Worm (Caenorhabditis elegans) whole organism, L4 larva: Measurements from ENCODE around the gene F20H11.4.

Source experiments
- F44E2.7 ChIP-seq: fragments of 200-800 bp; sonication (Bioruptor generic); IDR thresholded peaks from 2 replicates; pipeline ENCODE4 v2.1.2; 2022; ENCODE audit warnings: missing genetic modification characterization, missing compliant biosample characterization
- Y48G9A.11 ChIP-seq: fragments of 200-800 bp; sonication (Bioruptor generic); IDR thresholded peaks from 2 replicates; pipeline ENCODE4 v1.3.6; 2022; ENCODE audit warnings: missing genetic modification reagents, missing genetic modification characterization, missing compliant biosample characterization
- Y5F2A.4 ChIP-seq: fragments of 200-800 bp; sonication (Bioruptor generic); optimal IDR thresholded peaks from 2 replicates; lab custom pipeline; 2018; ENCODE audit warnings: mild to moderate bottlenecking, missing genetic modification characterization, missing compliant biosample characterization
- Y75B8A.6 ChIP-seq: fragments of 200-800 bp; sonication (Bioruptor generic); IDR thresholded peaks from 2 replicates; pipeline ENCODE4 v1.3.6; 2022; ENCODE audit warnings: missing genetic modification reagents, missing genetic modification characterization, missing compliant biosample characterization
- ZK337.2 ChIP-seq: fragments of 200-800 bp; sonication (Bioruptor generic); IDR thresholded peaks from 2 replicates; pipeline ENCODE4 v1.3.6; 2022; ENCODE audit warnings: missing genetic modification reagents, missing genetic modification characterization, missing compliant biosample characterization
- ama-1 ChIP-seq: fragments of 150-350 bp; optimal IDR thresholded peaks from 2 replicates; lab custom pipeline; 2014; ENCODE audit warnings: inconsistent platforms, mixed read lengths
- ceh-32 ChIP-seq: sonication (generic microtip); optimal IDR thresholded peaks from 2 replicates; lab custom pipeline; 2016; ENCODE audit warnings: mild to moderate bottlenecking, missing genetic modification characterization, missing compliant biosample characterization; ENCODE audit not compliant: poor library complexity
- ceh-62 ChIP-seq: sonication (generic microtip); optimal IDR thresholded peaks from 2 replicates; lab custom pipeline; 2017; ENCODE audit warnings: missing biosample characterization, missing genetic modification characterization
- cey-2 ChIP-seq: sonication (generic microtip); optimal IDR thresholded peaks from 3 replicates; lab custom pipeline; 2017; ENCODE audit warnings: missing genetic modification characterization, mild to moderate bottlenecking, missing compliant biosample characterization, antibody characterized with exemption, borderline replicate concordance; ENCODE audit not compliant: insufficient read depth
- ctbp-1 ChIP-seq: fragments of 200-800 bp; sonication (Bioruptor generic); IDR thresholded peaks from 2 replicates; pipeline ENCODE4 v1.3.6; 2022; ENCODE audit warnings: missing genetic modification reagents, missing genetic modification characterization, missing compliant biosample characterization
- dmd-6 ChIP-seq: fragments of 200-800 bp; sonication (Bioruptor generic); IDR thresholded peaks from 2 replicates; pipeline ENCODE4 v1.3.6; 2022; ENCODE audit warnings: missing genetic modification reagents, missing genetic modification characterization, missing compliant biosample characterization
- dmd-9 ChIP-seq: fragments of 200-800 bp; sonication (Bioruptor generic); IDR thresholded peaks from 2 replicates; pipeline ENCODE4 v1.3.6; 2022; ENCODE audit warnings: missing genetic modification reagents, missing genetic modification characterization, missing compliant biosample characterization
- dve-1 ChIP-seq: sonication (generic microtip); optimal IDR thresholded peaks from 2 replicates; lab custom pipeline; 2017; ENCODE audit warnings: antibody characterized with exemption, mild to moderate bottlenecking, missing genetic modification characterization, missing compliant biosample characterization; ENCODE audit not compliant: insufficient read depth
- fkh-10 ChIP-seq: fragments of 150-350 bp; optimal IDR thresholded peaks from 2 replicates; lab custom pipeline; 2014; ENCODE audit warnings: missing biosample characterization, missing genetic modification reagents, missing genetic modification characterization
- hif-1 ChIP-seq, 2 experiments: sonication (generic microtip); optimal IDR thresholded peaks; 2 replicates each; lab custom pipeline; 2016 to 2017; ENCODE audit warnings: missing compliant biosample characterization in 2 of 2, missing genetic modification characterization in 2 of 2, missing genetic modification reagents in 2 of 2, missing genotype in 2 of 2, mild to moderate bottlenecking in 1 of 2
- lin-13 ChIP-seq: fragments of 150-350 bp; optimal IDR thresholded peaks from 2 replicates; lab custom pipeline; 2014; ENCODE audit warnings: missing biosample characterization, missing genetic modification reagents, missing genetic modification characterization
- lin-15B ChIP-seq: fragments of 150-350 bp; sonication (generic microtip); optimal IDR thresholded peaks from 3 replicates; lab custom pipeline; 2014; ENCODE audit warnings: missing biosample characterization, missing genetic modification characterization
- lin-38 ChIP-seq: fragments of 200-800 bp; sonication (Bioruptor generic); IDR thresholded peaks from 2 replicates; pipeline ENCODE4 v1.3.6; 2022; ENCODE audit warnings: missing genetic modification reagents, missing genetic modification characterization, missing compliant biosample characterization
- lsy-2 ChIP-seq, 2 experiments: fragments of 150-350 bp in 1 of 2; sonication (generic microtip) in 1 of 2; optimal IDR thresholded peaks; 2 replicates each; lab custom pipeline; 2014 to 2017; ENCODE audit warnings: missing biosample characterization in 2 of 2, missing genetic modification characterization in 2 of 2
- madf-9 ChIP-seq: fragments of 200-800 bp; sonication (Bioruptor generic); conservative IDR thresholded peaks from 2 replicates; pipeline ENCODE4 v1.3.6; 2022; ENCODE audit warnings: missing genetic modification reagents, missing genetic modification characterization, missing compliant biosample characterization
- mep-1 ChIP-seq: fragments of 150-350 bp; sonication (generic microtip); optimal IDR thresholded peaks from 3 replicates; lab custom pipeline; 2014; ENCODE audit warnings: missing biosample characterization, missing genetic modification characterization
- mes-2 ChIP-seq: sonication (generic microtip); optimal IDR thresholded peaks from 2 replicates; lab custom pipeline; 2016; ENCODE audit warnings: missing genotype, mild to moderate bottlenecking, missing genetic modification characterization, missing compliant biosample characterization; ENCODE audit not compliant: poor library complexity, severe bottlenecking
- mxl-3 ChIP-seq: fragments of 200-800 bp; sonication (Bioruptor generic); optimal IDR thresholded peaks from 2 replicates; lab custom pipeline; 2018; ENCODE audit warnings: mild to moderate bottlenecking, missing genetic modification characterization, missing compliant biosample characterization
- nhr-11 ChIP-seq: fragments of 150-350 bp; optimal IDR thresholded peaks from 2 replicates; lab custom pipeline; 2014; ENCODE audit warnings: missing biosample characterization, missing genetic modification characterization
- nhr-28 ChIP-seq: fragments of 150-350 bp; optimal IDR thresholded peaks from 2 replicates; lab custom pipeline; 2014; ENCODE audit warnings: missing biosample characterization, missing genetic modification characterization
- nhr-42 ChIP-seq: fragments of 200-800 bp; sonication (Bioruptor generic); IDR thresholded peaks from 2 replicates; pipeline ENCODE4 v1.3.6; 2022; ENCODE audit warnings: missing genetic modification characterization, missing compliant biosample characterization
- nhr-6 ChIP-seq: fragments of 150-350 bp; optimal IDR thresholded peaks from 2 replicates; lab custom pipeline; 2014; ENCODE audit warnings: missing biosample characterization, missing genetic modification characterization
- nhr-76 ChIP-seq: fragments of 150-350 bp; optimal IDR thresholded peaks from 2 replicates; lab custom pipeline; 2014; ENCODE audit warnings: missing biosample characterization, missing genetic modification characterization
- sdz-12 ChIP-seq: fragments of 200-800 bp; sonication (Bioruptor generic); optimal IDR thresholded peaks from 2 replicates; lab custom pipeline; 2018; ENCODE audit warnings: mild to moderate bottlenecking, missing genetic modification characterization, missing compliant biosample characterization
- set-16 ChIP-seq: fragments of 200-800 bp; sonication (Bioruptor generic); IDR thresholded peaks from 2 replicates; pipeline ENCODE4 v1.3.6; 2022; ENCODE audit warnings: missing genetic modification reagents, missing genetic modification characterization, missing compliant biosample characterization
- skn-1 ChIP-seq: fragments of 150-350 bp; optimal IDR thresholded peaks from 2 replicates; lab custom pipeline; 2014; ENCODE audit warnings: missing biosample characterization, missing genetic modification characterization
- snpc-1.2 ChIP-seq: fragments of 200-800 bp; sonication (Bioruptor generic); IDR thresholded peaks from 2 replicates; pipeline ENCODE4 v1.3.6; 2022; ENCODE audit warnings: missing genetic modification reagents, missing genetic modification characterization, missing compliant biosample characterization
- unc-62 ChIP-seq, 3 experiments: fragments of 150-350 bp in 1 of 3; sonication (generic microtip); optimal IDR thresholded peaks in 2 of 3; peaks in 1 of 3; 1 replicate in 1 of 3; 2 replicates in 2 of 3; lab custom pipeline; 2014 to 2017; ENCODE audit warnings: missing biosample characterization in 3 of 3, missing genetic modification characterization in 3 of 3, missing genetic modification reagents in 3 of 3, missing genotype in 1 of 3
- zip-11 ChIP-seq: fragments of 200-800 bp; sonication (Bioruptor generic); IDR thresholded peaks from 2 replicates; pipeline ENCODE4 v1.3.6; 2022; ENCODE audit warnings: missing genetic modification characterization, missing compliant biosample characterization
- ztf-7 ChIP-seq: fragments of 150-350 bp; optimal IDR thresholded peaks from 2 replicates; lab custom pipeline; 2014; ENCODE audit warnings: missing biosample characterization, missing genetic modification characterization

The F20H11.4 gene

DNA sequence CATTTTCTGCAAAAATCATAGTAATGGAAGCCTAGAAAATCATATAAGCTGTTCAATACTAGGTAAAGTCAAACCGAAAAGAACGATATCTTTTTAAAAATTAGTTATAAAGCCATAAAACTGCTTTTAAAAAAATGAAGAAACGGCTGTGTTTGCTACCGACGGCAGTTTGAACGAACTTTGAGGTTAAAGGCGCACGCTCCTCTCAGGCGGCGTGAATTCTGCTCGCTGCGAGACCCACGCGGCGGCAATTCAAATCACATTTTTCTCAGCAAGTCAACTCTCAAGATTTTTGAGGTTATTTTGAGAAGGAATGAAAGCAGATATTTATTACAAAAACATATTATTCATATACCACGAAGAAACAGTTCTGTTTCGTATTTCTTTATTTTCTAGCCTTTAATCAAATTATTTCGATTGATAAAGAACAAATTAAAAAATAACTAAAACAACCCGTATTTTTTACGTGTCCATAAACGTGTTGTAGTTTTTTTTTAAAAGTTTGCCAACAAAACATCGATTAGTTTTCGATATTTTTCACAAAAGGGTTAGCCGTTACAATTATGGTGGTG lies at the start of gene F20H11.4, which contains the start of gene mdh-2 (continued):
- peak; percentile 18 for TF ChIP-seq mxl-3 (GFP tag; lab: Kevin White, UChicago)
- TF ChIP-seq lin-15B (tag; lab: Kevin White, UChicago) = no peak

DNA sequence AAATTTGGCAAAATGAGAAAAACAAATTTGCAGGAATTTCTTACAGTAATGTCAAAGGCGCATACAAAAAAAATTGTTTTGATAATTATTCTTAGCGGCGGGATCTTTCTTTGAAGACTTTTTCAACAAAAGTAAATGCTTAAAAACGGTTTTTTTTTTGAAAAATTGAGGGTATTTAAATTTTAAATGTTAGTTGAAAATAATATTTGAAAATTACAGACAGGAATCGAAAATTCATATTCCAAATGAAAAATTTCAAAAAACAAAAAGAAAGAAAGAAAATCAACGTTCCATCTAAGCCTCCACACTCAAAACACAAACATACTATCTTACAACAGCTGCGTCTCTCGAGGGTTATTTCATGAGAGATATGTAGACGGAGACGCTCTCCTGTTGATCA lies 31.3 kb upstream of the F20H11.4 start:
- TF ChIP-seq unc-62 (GFP tag; optimal IDR thresholded peaks at IDR 0.05 in 1 of 2; lab: Kevin White, UChicago) (peak in 1 of 2 experiments; percentile 55), unc-62 (tag; optimal IDR thresholded peaks at IDR 0.05; lab: Kevin White, UChicago) (no peak), hif-1 (tag; optimal IDR thresholded peaks at IDR 0.05; lab: Kevin White, UChicago) (no peak), dmd-9 (GFP tag; lab: Robert Waterston, UW) (no peak), Y75B8A.6 (GFP tag; lab: Robert Waterston, UW) (no peak)

DNA sequence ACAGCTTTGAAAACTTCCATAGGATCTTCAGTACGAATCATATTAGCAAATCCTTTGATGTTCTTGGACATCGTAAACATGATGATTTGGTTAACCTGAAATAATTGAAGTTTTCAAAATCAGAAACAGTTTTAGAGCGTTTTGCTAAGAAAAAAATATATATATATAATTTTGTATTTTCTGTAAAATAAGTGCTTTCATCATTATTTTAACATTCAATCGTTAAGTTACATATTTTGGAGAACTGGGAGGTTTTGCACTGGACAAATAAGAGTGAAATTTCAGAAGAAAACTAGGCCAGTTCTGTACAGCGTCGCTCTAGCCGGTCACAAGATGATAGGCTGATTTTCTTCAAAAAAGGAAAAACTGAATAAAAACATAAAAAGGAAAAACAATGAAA lies 29.9 kb upstream of the F20H11.4 start, which contains the start of gene F27B3.6:
TSS of gene F27B3.6 (minus strand) at position 101 of the 400 bp plus-strand sequence.
- TF ChIP-seq ctbp-1 (GFP tag; lab: Robert Waterston, UW) (no peak), F44E2.7 (GFP tag; lab: Robert Waterston, UW) (no peak), set-16 (GFP tag; lab: Robert Waterston, UW) (no peak), nhr-11 (no peak)
- TF ChIP-seq, all 104 proteins: peak for 0

DNA sequence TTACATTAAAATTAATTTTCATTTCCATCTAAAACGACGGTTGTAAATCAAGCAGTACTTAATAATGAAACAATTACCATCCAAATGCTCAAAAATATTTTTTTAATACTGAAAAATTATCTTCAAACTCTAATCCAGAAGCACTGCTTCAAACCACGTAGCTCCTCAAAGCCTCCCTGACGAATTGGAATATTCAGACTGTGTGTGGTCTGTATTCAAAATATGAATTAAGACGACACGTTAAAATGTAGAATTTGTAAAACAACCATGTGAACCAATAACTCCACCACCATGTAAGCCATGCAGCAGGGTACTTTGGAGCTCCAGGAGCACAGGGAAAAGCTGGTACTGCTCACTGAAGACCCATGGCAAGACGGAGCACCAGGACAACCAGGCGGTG lies 29.0 kb upstream of the F20H11.4 start, which contains the start of gene F27B3.8:
TSS of gene F27B3.8 (plus strand) at position 301 of the 400 bp plus-strand sequence.
- TF ChIP-seq Y48G9A.11 (GFP tag; lab: Robert Waterston, UW) = no peak
- no peak for TF ChIP-seq nhr-28 (tag; lab: Kevin White, UChicago)
- no peak for TF ChIP-seq dmd-6 (GFP tag; lab: Robert Waterston, UW)
- no peak for TF ChIP-seq cey-2
- no peak for TF ChIP-seq Y5F2A.4
- no peak for TF ChIP-seq mes-2 (tag; lab: Kevin White, UChicago)
- no peak for TF ChIP-seq madf-9
- TF ChIP-seq nhr-42 (GFP tag; lab: Robert Waterston, UW) = no peak
- TF ChIP-seq ama-1 = no peak
- TF ChIP-seq ceh-62 = no peak
- no peak for TF ChIP-seq dve-1 (tag; lab: Kevin White, UChicago)
- no peak for TF ChIP-seq F44E2.7 (GFP tag; lab: Robert Waterston, UW)
- no peak for TF ChIP-seq lin-38
- TF ChIP-seq nhr-6 = no peak
- TF ChIP-seq nhr-76 (tag; lab: Kevin White, UChicago) = no peak
- TF ChIP-seq mep-1 = no peak
- TF ChIP-seq sdz-12 (GFP tag; lab: Kevin White, UChicago) = no peak
- TF ChIP-seq ZK337.2 (GFP tag; lab: Robert Waterston, UW) = no peak
- TF ChIP-seq ceh-32 = no peak
- TF ChIP-seq, all 104 proteins: peak for 0

DNA sequence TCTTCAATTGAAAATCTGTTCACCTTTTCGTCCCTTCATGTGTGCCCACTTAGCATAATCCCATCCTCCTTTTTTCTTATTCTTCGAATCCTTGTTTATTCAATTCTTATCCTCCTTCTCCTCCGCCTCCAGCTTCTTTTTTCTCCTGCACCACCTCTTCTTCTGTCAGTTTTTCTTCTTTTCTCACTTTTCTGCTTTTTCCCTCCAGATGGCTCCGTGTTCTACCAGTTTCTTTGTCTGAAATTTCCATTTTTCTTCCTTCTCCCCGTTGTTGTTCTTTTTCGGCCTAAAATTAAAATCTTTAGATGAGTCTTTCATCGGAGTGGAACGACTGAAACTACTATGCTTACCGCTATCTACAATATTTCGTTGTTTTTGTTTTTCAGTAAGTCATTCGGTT lies 26.8 kb upstream of the F20H11.4 start, which contains the start of gene acr-21:
TSS of gene acr-21 (plus strand) at position 301 of the 400 bp plus-strand sequence.
- TF ChIP-seq ama-1 = no peak
- TF ChIP-seq fkh-10 (GFP tag; lab: Kevin White, UChicago) = peak; percentile 3

DNA sequence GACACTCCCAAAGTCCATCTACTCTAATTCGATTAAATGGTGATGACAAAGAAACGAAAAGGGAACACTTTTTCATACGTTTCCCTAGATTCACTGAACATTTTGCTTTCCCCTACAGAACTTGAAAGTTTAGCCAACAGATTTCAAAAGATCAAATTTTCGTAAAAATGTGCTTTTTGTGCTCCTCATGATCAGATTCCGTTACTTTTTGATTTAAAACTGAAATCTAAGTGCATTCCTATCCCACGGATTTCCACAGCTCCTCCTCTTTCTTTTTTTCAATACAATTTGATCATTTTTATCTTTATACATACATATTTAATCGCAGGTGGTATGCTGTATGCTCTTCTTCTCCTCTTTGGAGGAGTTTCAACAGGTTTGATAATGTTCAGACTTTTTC lies 20.9 kb upstream of the F20H11.4 start, which contains the start of gene ddo-3:
TSS of gene ddo-3 (plus strand) at position 301 of the 400 bp plus-strand sequence.
- no peak for TF ChIP-seq lin-13 (GFP tag; lab: Kevin White, UChicago)
- no peak for TF ChIP-seq lsy-2 (tag; optimal IDR thresholded peaks at IDR 0.05; lab: Kevin White, UChicago)
- no peak for TF ChIP-seq mep-1
- TF ChIP-seq snpc-1.2 (GFP tag; lab: Robert Waterston, UW) = no peak
- no peak for TF ChIP-seq ztf-7
- TF ChIP-seq zip-11 = no peak
- TF ChIP-seq skn-1 = no peak
- TF ChIP-seq, all 104 proteins: peak for 0
